Fruit fly (Drosophila melanogaster) whole organism: Measurements from ENCODE around the gene CG33271.

Experiments used
- CG8478 ChIP-seq: fragments of >200 bp; optimal IDR thresholded peaks from 2 replicates; lab custom pipeline; 2018; ENCODE audit warnings: inconsistent platforms
- EcR ChIP-seq, 2 experiments: fragments of >200 bp; optimal IDR thresholded peaks; 2 replicates each; lab custom pipeline; 2017; ENCODE audit warnings: missing biosample characterization in 2 of 2, missing genetic modification characterization in 2 of 2, missing genetic modification reagents in 2 of 2
- psq ChIP-seq: fragments of >200 bp; optimal IDR thresholded peaks from 2 replicates; lab custom pipeline; 2017
- usp ChIP-seq: fragments of >200 bp; optimal IDR thresholded peaks from 2 replicates; lab custom pipeline; 2017; ENCODE audit warnings: missing biosample characterization, missing genetic modification characterization, mixed read lengths

dm6 chr3L:11626229-11626826, 49.0 kb upstream of the CG33271 start, which contains the start of gene PCID2:
- TF ChIP-seq EcR (GFP tag; optimal IDR thresholded peaks at IDR 0.05; lab: Kevin White, UChicago) (no peak), usp (GFP tag; lab: Kevin White, UChicago) (no peak), CG8478 (lab: Kevin White, UChicago) (no peak), psq (no peak)
